Worm (Caenorhabditis elegans): ENCODE measurements around the gene C16C8.21.
A peak's percentile ranks its signal among the peaks of the same experiment; 100 is the strongest.

The C16C8.21 gene

DNA sequence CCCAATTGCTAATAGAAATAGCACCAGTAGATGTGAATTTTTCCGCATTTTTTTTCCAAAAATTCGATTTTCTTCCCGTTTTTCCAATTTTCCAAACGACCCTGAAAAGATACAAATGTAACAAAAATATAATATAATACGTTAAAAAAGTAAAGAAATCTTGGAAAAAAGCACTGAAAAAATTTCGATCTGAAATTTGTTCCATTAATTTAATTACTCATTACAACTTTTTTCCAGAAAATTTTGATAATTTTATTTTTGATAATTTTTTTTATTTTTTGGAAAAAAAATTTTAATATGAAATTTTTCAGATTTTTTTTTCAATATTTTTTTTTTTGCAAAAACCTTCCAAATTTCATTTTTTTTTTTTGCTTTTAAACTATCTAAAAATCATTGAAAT, 11.6 kb upstream of the C16C8.21 start, which contains the start of gene skpo-2:
Gene skpo-2 (minus strand): TSS at position 101 of the 400 bp plus-strand sequence.
- TF ChIP-seq nhr-67 (tag; optimal IDR thresholded peaks at IDR 0.05) (no peak), lin-39 (tag; optimal IDR thresholded peaks at IDR 0.05) (no peak), fkh-2 (tag; optimal IDR thresholded peaks at IDR 0.05) (no peak)

- TF ChIP-seq nhr-237 (tag; optimal IDR thresholded peaks at IDR 0.05) (no peak), hmg-11 (tag; optimal IDR thresholded peaks at IDR 0.05) (no peak), nhr-76 (tag; optimal IDR thresholded peaks at IDR 0.05) (no peak), fos-1 (tag; optimal IDR thresholded peaks at IDR 0.05) (no peak), ceh-82 (tag; optimal IDR thresholded peaks at IDR 0.05) (no peak), lsy-12 (tag; optimal IDR thresholded peaks at IDR 0.05) (no peak), zag-1 (tag; optimal IDR thresholded peaks at IDR 0.05) (no peak), nhr-43 (tag; optimal IDR thresholded peaks at IDR 0.05; ENCODE audit: poor library complexity, severe bottlenecking) (no peak), nhr-23 (tag; optimal IDR thresholded peaks at IDR 0.05) (no peak), daf-12 (tag; optimal IDR thresholded peaks at IDR 0.05) (no peak), sea-2 (GFP tag; optimal IDR thresholded peaks at IDR 0.05) (no peak), pqm-1 (tag; optimal IDR thresholded peaks at IDR 0.05) (no peak), ama-1 (optimal IDR thresholded peaks at IDR 0.05) (no peak), R02D3.7 (tag; optimal IDR thresholded peaks at IDR 0.05) (no peak)
Measured at ce11 chrII:3437393-3437792, 10.6 kb upstream of the C16C8.21 start.

DNA sequence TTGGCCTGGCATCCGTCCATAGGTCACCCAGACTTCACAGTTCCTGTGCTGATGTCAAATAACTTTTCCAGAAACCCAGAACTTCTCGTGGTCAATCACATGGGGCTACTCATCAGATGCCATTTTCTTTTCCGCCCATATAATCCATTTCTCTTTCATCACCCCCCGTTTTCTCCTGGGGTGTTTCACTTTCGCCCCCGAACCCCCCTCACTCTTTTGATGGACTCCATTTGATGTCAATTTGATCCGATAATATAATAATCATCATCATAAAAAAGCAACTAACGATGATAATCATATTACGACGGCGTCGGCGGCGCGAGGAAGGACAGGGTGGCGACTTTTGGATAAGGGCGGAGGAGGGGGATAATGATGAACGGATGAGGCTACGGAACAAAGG, 9.7 kb upstream of the C16C8.21 start:
- no peak for TF ChIP-seq elt-3 (tag; optimal IDR thresholded peaks at IDR 0.05)
- TF ChIP-seq nhr-76 (tag; optimal IDR thresholded peaks at IDR 0.05) = no peak
- no peak for TF ChIP-seq ztf-4 (tag; optimal IDR thresholded peaks at IDR 0.05)
- no peak for TF ChIP-seq unc-39 (tag; optimal IDR thresholded peaks at IDR 0.05)
- no peak for TF ChIP-seq ZK546.5 (tag; optimal IDR thresholded peaks at IDR 0.05)
- TF ChIP-seq elt-2 (tag; optimal IDR thresholded peaks at IDR 0.05) = no peak
- no peak for TF ChIP-seq daf-12 (tag; optimal IDR thresholded peaks at IDR 0.05)
- no peak for TF ChIP-seq snpc-4 (tag; optimal IDR thresholded peaks at IDR 0.05)
- no peak for TF ChIP-seq nhr-12 (tag; optimal IDR thresholded peaks at IDR 0.05)
- no peak for TF ChIP-seq lsy-12 (tag; optimal IDR thresholded peaks at IDR 0.05)
- TF ChIP-seq ceh-9 (tag; optimal IDR thresholded peaks at IDR 0.05) = no peak
- no peak for TF ChIP-seq elt-1 (tag; optimal IDR thresholded peaks at IDR 0.05)
- no peak for TF ChIP-seq egl-5 (tag; optimal IDR thresholded peaks at IDR 0.05)
- no peak for TF ChIP-seq nhr-43 (tag; optimal IDR thresholded peaks at IDR 0.05; ENCODE audit: poor library complexity, severe bottlenecking)
- no peak for TF ChIP-seq skn-1 (tag; optimal IDR thresholded peaks at IDR 0.05)
- no peak for TF ChIP-seq fkh-10 (GFP tag; optimal IDR thresholded peaks at IDR 0.05)
- TF ChIP-seq lin-39 (tag; optimal IDR thresholded peaks at IDR 0.05) = no peak

DNA sequence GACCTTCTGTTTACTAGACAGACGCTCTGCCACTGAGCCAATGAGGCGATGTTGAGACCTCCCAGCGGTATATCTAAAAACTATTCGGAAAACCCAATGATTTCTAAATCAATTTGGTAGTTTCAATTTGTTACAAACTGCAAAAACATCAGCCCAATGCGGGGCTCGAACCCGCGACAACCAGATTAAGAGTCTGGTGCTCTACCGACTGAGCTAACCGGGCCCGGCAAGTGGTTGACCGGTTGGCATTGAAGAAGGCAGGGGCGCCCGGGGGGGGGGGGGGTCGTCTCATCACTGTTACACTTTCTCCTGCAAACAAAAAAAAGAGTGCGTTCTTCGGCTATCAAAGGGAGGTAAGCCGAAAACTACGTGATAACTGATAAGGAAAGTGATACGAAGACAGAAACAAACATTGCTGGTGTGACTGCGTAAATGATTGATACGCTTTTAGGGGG, 8.7 kb upstream of the C16C8.21 start:
- TF ChIP-seq jun-1 (tag; optimal IDR thresholded peaks at IDR 0.05) (no peak), sea-2 (GFP tag; optimal IDR thresholded peaks at IDR 0.05) (no peak), pqm-1 (tag; optimal IDR thresholded peaks at IDR 0.05) (peak; percentile 69), nhr-237 (tag; optimal IDR thresholded peaks at IDR 0.05) (no peak), ceh-28 (tag; optimal IDR thresholded peaks at IDR 0.05) (no peak), lin-39 (tag; optimal IDR thresholded peaks at IDR 0.05) (peak; percentile 56), elt-2 (tag; optimal IDR thresholded peaks at IDR 0.05) (peak; percentile 96), nfya-1 (tag; optimal IDR thresholded peaks at IDR 0.05; ENCODE audit: insufficient read depth) (peak; percentile 15), nhr-25 (tag; optimal IDR thresholded peaks at IDR 0.05) (no peak), elt-3 (tag; optimal IDR thresholded peaks at IDR 0.05) (no peak)

ce11 chrII:3439842-3440640, 8.0 kb upstream of the C16C8.21 start:
- TF ChIP-seq unc-39 (tag; optimal IDR thresholded peaks at IDR 0.05) (no peak), nhr-67 (tag; optimal IDR thresholded peaks at IDR 0.05) (no peak), elt-3 (tag; optimal IDR thresholded peaks at IDR 0.05) (no peak), snpc-4 (tag; optimal IDR thresholded peaks at IDR 0.05) (peak; percentile 57), pqm-1 (tag; optimal IDR thresholded peaks at IDR 0.05) (peak; percentile 57), elt-2 (tag; optimal IDR thresholded peaks at IDR 0.05) (peak; percentile 89), eor-1 (tag; optimal IDR thresholded peaks at IDR 0.05) (no peak), sea-2 (GFP tag; optimal IDR thresholded peaks at IDR 0.05) (no peak)
